Fruit fly (Drosophila melanogaster) whole organism, embryonic: ENCODE results near the gene CG10959.

Source experiments
- Atf-2 ChIP-seq: fragments of 200-800 bp; sonication (Bioruptor generic); optimal IDR thresholded peaks from 2 replicates; lab custom pipeline; 2016; ENCODE audit warnings: missing biosample characterization, missing genetic modification characterization
- B-H1 ChIP-seq: fragments of 200-800 bp; sonication (Bioruptor generic); IDR thresholded peaks from 3 replicates; pipeline ENCODE4 v1.3.6; 2022; ENCODE audit warnings: missing biosample characterization, missing genetic modification characterization
- CG10267 ChIP-seq: fragments of 200-800 bp; sonication (Bioruptor generic); optimal IDR thresholded peaks from 2 replicates; lab custom pipeline; 2018; ENCODE audit warnings: missing biosample characterization, mild to moderate bottlenecking, missing genetic modification characterization, moderate library complexity
- CG10274 ChIP-seq: fragments of 200-800 bp; sonication (Bioruptor generic); optimal IDR thresholded peaks from 3 replicates; lab custom pipeline; 2017; ENCODE audit warnings: missing biosample characterization, mild to moderate bottlenecking, missing genetic modification characterization
- CG10959 ChIP-seq: fragments of 200-800 bp; sonication (Bioruptor generic); IDR thresholded peaks from 2 replicates; pipeline ENCODE4 v1.3.6; 2022; ENCODE audit warnings: missing biosample characterization, missing genetic modification characterization
- CG11504 ChIP-seq: fragments of 200-800 bp; sonication (Bioruptor generic); optimal IDR thresholded peaks from 3 replicates; lab custom pipeline; 2019; ENCODE audit warnings: missing biosample characterization, mild to moderate bottlenecking, missing genetic modification characterization, moderate library complexity
- CG11695 ChIP-seq: fragments of 200-800 bp; sonication (Bioruptor generic); IDR thresholded peaks from 3 replicates; pipeline ENCODE4 v1.3.6; 2022; ENCODE audit warnings: missing biosample characterization, missing genetic modification characterization
- CG12104 ChIP-seq: fragments of 200-800 bp; sonication (Bioruptor generic); optimal IDR thresholded peaks from 3 replicates; lab custom pipeline; 2016; ENCODE audit warnings: missing biosample characterization, missing genetic modification characterization
- CG12155 ChIP-seq: fragments of 200-800 bp; sonication (Bioruptor generic); optimal IDR thresholded peaks from 3 replicates; lab custom pipeline; 2016; ENCODE audit warnings: missing biosample characterization, missing genetic modification characterization
- CG13287 ChIP-seq: fragments of 200-800 bp; sonication (Bioruptor generic); IDR thresholded peaks from 2 replicates; pipeline ENCODE4 v1.3.6; 2022; ENCODE audit warnings: missing biosample characterization, missing genetic modification characterization; ENCODE audit not compliant: partially characterized antibody
- CG13775 ChIP-seq: fragments of 200-800 bp; sonication (Bioruptor generic); optimal IDR thresholded peaks from 3 replicates; lab custom pipeline; 2017; ENCODE audit warnings: missing biosample characterization, mild to moderate bottlenecking, missing genetic modification characterization
- CG14860 ChIP-seq: fragments of 200-800 bp; sonication (Bioruptor generic); IDR thresholded peaks from 3 replicates; pipeline ENCODE4 v1.3.6; 2022; ENCODE audit warnings: missing biosample characterization, missing genetic modification characterization; ENCODE audit not compliant: partially characterized antibody
- CG15514 ChIP-seq: fragments of 200-800 bp; sonication (Bioruptor generic); optimal IDR thresholded peaks from 3 replicates; lab custom pipeline; 2017; ENCODE audit warnings: missing biosample characterization, missing genetic modification characterization, mild to moderate bottlenecking, moderate library complexity, missing genetic modification reagents
- CG16813 ChIP-seq: fragments of 200-800 bp; sonication (Bioruptor generic); IDR thresholded peaks from 3 replicates; pipeline ENCODE4 v1.3.6; 2022; ENCODE audit warnings: missing biosample characterization, missing genetic modification characterization; ENCODE audit not compliant: partially characterized antibody
- CG17802 ChIP-seq: fragments of 200-800 bp; sonication (Bioruptor generic); optimal IDR thresholded peaks from 2 replicates; lab custom pipeline; 2018; ENCODE audit warnings: missing biosample characterization, mild to moderate bottlenecking, missing genetic modification characterization, moderate library complexity
- CG2116 ChIP-seq: fragments of 200-800 bp; sonication (Bioruptor generic); optimal IDR thresholded peaks from 3 replicates; lab custom pipeline; 2018; ENCODE audit warnings: missing biosample characterization, mild to moderate bottlenecking, missing genetic modification characterization
- CG6791 ChIP-seq: fragments of 200-800 bp; sonication (Bioruptor generic); IDR thresholded peaks from 3 replicates; pipeline ENCODE4 v1.3.6; 2022; ENCODE audit warnings: missing biosample characterization, missing genetic modification characterization; ENCODE audit not compliant: partially characterized antibody
- CG7357 ChIP-seq: fragments of 200-800 bp; sonication (Bioruptor generic); IDR thresholded peaks from 3 replicates; pipeline ENCODE4 v1.3.6; 2022; ENCODE audit warnings: missing biosample characterization, missing genetic modification characterization
- CG8089 ChIP-seq: fragments of 200-800 bp; sonication (Bioruptor generic); optimal IDR thresholded peaks from 3 replicates; lab custom pipeline; 2016; ENCODE audit warnings: missing biosample characterization, missing genetic modification characterization
- CG8924 ChIP-seq: fragments of 200-800 bp; optimal IDR thresholded peaks from 3 replicates; lab custom pipeline; 2019; ENCODE audit warnings: missing biosample characterization, mild to moderate bottlenecking, missing genetic modification characterization, moderate library complexity
- CG9727 ChIP-seq: fragments of 200-800 bp; sonication (Bioruptor generic); optimal IDR thresholded peaks from 3 replicates; lab custom pipeline; 2017; ENCODE audit warnings: missing biosample characterization, mild to moderate bottlenecking, missing genetic modification characterization
- Doc3 ChIP-seq: fragments of 200-800 bp; sonication (Bioruptor generic); IDR thresholded peaks from 3 replicates; pipeline ENCODE4 v1.3.6; 2022; ENCODE audit warnings: missing biosample characterization, missing genetic modification characterization; ENCODE audit not compliant: partially characterized antibody
- Ets97D ChIP-seq: fragments of 200-800 bp; sonication (Bioruptor generic); optimal IDR thresholded peaks from 3 replicates; lab custom pipeline; 2016; ENCODE audit warnings: missing biosample characterization, missing genetic modification characterization
- HmgD ChIP-seq: fragments of 200-800 bp; sonication (Bioruptor generic); optimal IDR thresholded peaks from 3 replicates; lab custom pipeline; 2016; ENCODE audit warnings: missing biosample characterization, missing genetic modification characterization
- Hsf ChIP-seq: fragments of 200-800 bp; sonication (Bioruptor generic); optimal IDR thresholded peaks from 3 replicates; lab custom pipeline; 2016; ENCODE audit warnings: missing biosample characterization, missing genetic modification characterization
- Kr ChIP-seq: fragments of 200-800 bp; sonication (Bioruptor generic); optimal IDR thresholded peaks from 2 replicates; lab custom pipeline; 2017; ENCODE audit warnings: missing biosample characterization, mild to moderate bottlenecking, missing genetic modification characterization
- Nf-YB ChIP-seq: fragments of 200-800 bp; sonication (Bioruptor generic); optimal IDR thresholded peaks from 3 replicates; lab custom pipeline; 2019; ENCODE audit warnings: missing biosample characterization, mild to moderate bottlenecking, missing genetic modification characterization, moderate library complexity
- Pdp1 ChIP-seq, 2 experiments: fragments of 200-800 bp; sonication (Bioruptor generic); optimal IDR thresholded peaks; 3 replicates each; lab custom pipeline; 2016; ENCODE audit warnings: missing biosample characterization in 2 of 2, missing genetic modification characterization in 2 of 2, mild to moderate bottlenecking in 1 of 2, moderate library complexity in 1 of 2
- Sox102F ChIP-seq: fragments of 200-800 bp; sonication (Bioruptor generic); optimal IDR thresholded peaks from 2 replicates; lab custom pipeline; 2018; ENCODE audit warnings: missing biosample characterization, mild to moderate bottlenecking, missing genetic modification characterization, moderate library complexity
- Stat92E ChIP-seq, 3 experiments: fragments of >200 bp in 2 of 3; fragments of 200-800 bp in 1 of 3; sonication (Bioruptor generic) in 1 of 3; optimal IDR thresholded peaks; 2 replicates each; lab custom pipeline; 2017 to 2019; ENCODE audit warnings: missing biosample characterization in 3 of 3, missing genetic modification characterization in 3 of 3, mild to moderate bottlenecking in 1 of 3, moderate library complexity in 1 of 3
- Taf1 ChIP-seq: fragments of 200-800 bp; sonication (Bioruptor generic); IDR thresholded peaks from 2 replicates; pipeline ENCODE4 v1.3.6; 2022; ENCODE audit warnings: missing biosample characterization, missing genetic modification characterization
- Vsx1 ChIP-seq: fragments of 200-800 bp; sonication (Bioruptor generic); optimal IDR thresholded peaks from 2 replicates; lab custom pipeline; 2017; ENCODE audit warnings: missing biosample characterization, mild to moderate bottlenecking, missing genetic modification characterization, missing genetic modification reagents
- amos ChIP-seq: fragments of 200-800 bp; sonication (Bioruptor generic); IDR thresholded peaks from 2 replicates; pipeline ENCODE4 v1.3.6; 2022; ENCODE audit warnings: missing biosample characterization, missing genetic modification characterization; ENCODE audit not compliant: partially characterized antibody
- cas ChIP-seq: fragments of 200-800 bp; sonication (Bioruptor generic); IDR thresholded peaks from 2 replicates; pipeline ENCODE4 v1.3.6; 2022; ENCODE audit warnings: missing biosample characterization, missing genetic modification characterization
- ci ChIP-seq: fragments of 200-800 bp; sonication (Bioruptor generic); IDR thresholded peaks from 3 replicates; pipeline ENCODE4 v1.3.6; 2022; ENCODE audit warnings: missing biosample characterization, missing genetic modification characterization
- crc ChIP-seq: fragments of 200-800 bp; sonication (Bioruptor generic); optimal IDR thresholded peaks from 2 replicates; lab custom pipeline; 2016; ENCODE audit warnings: missing biosample characterization, missing genetic modification characterization
- crol ChIP-seq: fragments of 200-800 bp; sonication (Bioruptor generic); IDR thresholded peaks from 2 replicates; pipeline ENCODE4 v1.3.6; 2022; ENCODE audit warnings: missing biosample characterization, missing genetic modification characterization
- disco-r ChIP-seq: fragments of 200-800 bp; sonication (Bioruptor generic); optimal IDR thresholded peaks from 2 replicates; lab custom pipeline; 2016; ENCODE audit warnings: missing biosample characterization, missing genetic modification characterization
- exex ChIP-seq: fragments of 200-800 bp; sonication (Bioruptor generic); optimal IDR thresholded peaks from 4 replicates; lab custom pipeline; 2018; ENCODE audit warnings: missing biosample characterization, mild to moderate bottlenecking, missing genetic modification characterization, moderate library complexity
- h ChIP-seq: fragments of >200 bp; optimal IDR thresholded peaks from 2 replicates; lab custom pipeline; 2017
- lab ChIP-seq: fragments of 200-800 bp; sonication (Bioruptor generic); optimal IDR thresholded peaks from 3 replicates; lab custom pipeline; 2017; ENCODE audit warnings: missing biosample characterization, missing genetic modification characterization, mild to moderate bottlenecking, moderate library complexity, missing genetic modification reagents
- mam ChIP-seq: fragments of 200-800 bp; sonication (Bioruptor generic); optimal IDR thresholded peaks from 3 replicates; lab custom pipeline; 2016; ENCODE audit warnings: missing biosample characterization, missing genetic modification characterization
- pfk ChIP-seq: fragments of 200-800 bp; sonication (Bioruptor generic); optimal IDR thresholded peaks from 2 replicates; lab custom pipeline; 2018; ENCODE audit warnings: missing biosample characterization, mild to moderate bottlenecking, missing genetic modification characterization, moderate library complexity
- sima ChIP-seq: fragments of 200-800 bp; sonication (Bioruptor generic); optimal IDR thresholded peaks from 2 replicates; lab custom pipeline; 2016; ENCODE audit warnings: missing biosample characterization, missing genetic modification characterization
- stwl ChIP-seq: fragments of 200-800 bp; sonication (Bioruptor generic); optimal IDR thresholded peaks from 3 replicates; lab custom pipeline; 2018; ENCODE audit warnings: missing biosample characterization, mild to moderate bottlenecking, missing genetic modification characterization, moderate library complexity
- sug ChIP-seq: fragments of 200-800 bp; optimal IDR thresholded peaks from 2 replicates; lab custom pipeline; 2019; ENCODE audit warnings: missing biosample characterization, mild to moderate bottlenecking, missing genetic modification characterization, moderate library complexity
- unpg ChIP-seq: fragments of 200-800 bp; sonication (Bioruptor generic); optimal IDR thresholded peaks from 3 replicates; lab custom pipeline; 2018; ENCODE audit warnings: missing biosample characterization, mild to moderate bottlenecking, missing genetic modification characterization, moderate library complexity

CG10959 gene

dm6 chrX:8137285-8137684 lies 11.3 kb upstream of the CG10959 start:
- TF ChIP-seq CG16813 (GFP tag; lab: Robert Waterston, UW) (peak; percentile 17; the same call in 1 of the 3 replicates), Taf1 (GFP tag; lab: Robert Waterston, UW) (no peak), CG10959 (GFP tag; lab: Robert Waterston, UW) (no peak), CG13287 (peak; percentile 45; the same call in 1 of the 2 replicates), CG14860 (GFP tag; lab: Robert Waterston, UW) (0 out of 3 replicates have a peak, but pooled peaks have one; percentile 31), stwl (tag; lab: Kevin White, UChicago) (peak; percentile 98), CG6791 (GFP tag; lab: Robert Waterston, UW) (peak; percentile 45; the same call in 1 of the 3 replicates), amos (0 out of 2 replicates have a peak, but pooled peaks have one; percentile 10), CG8089 (no peak), cas (no peak), Doc3 (0 out of 3 replicates have a peak, but pooled peaks have one; percentile 26), CG10267 (tag; lab: Kevin White, UChicago) (peak; percentile 21)

- TF ChIP-seq Nf-YB: no peak
- TF ChIP-seq pfk (GFP tag; lab: Kevin White, UChicago): peak; percentile 92
- peak; percentile 2 for TF ChIP-seq sug (tag; lab: Kevin White, UChicago)
- TF ChIP-seq exex (tag; lab: Kevin White, UChicago): peak; percentile 73
- peak; percentile 42 for TF ChIP-seq Vsx1
- TF ChIP-seq CG17802: peak; percentile 28
- TF ChIP-seq Sox102F (GFP tag; lab: Kevin White, UChicago): no peak
- no peak for TF ChIP-seq Ets97D (GFP tag; lab: Kevin White, UChicago)
- no peak for TF ChIP-seq CG8924
- no peak for TF ChIP-seq h (lab: Kevin White, UChicago)
- TF ChIP-seq CG11695 (GFP tag; lab: Robert Waterston, UW): no peak
- TF ChIP-seq CG2116 (GFP tag; lab: Kevin White, UChicago): no peak
- TF ChIP-seq disco-r (GFP tag; lab: Kevin White, UChicago): no peak
- no peak for TF ChIP-seq crc (GFP tag; lab: Kevin White, UChicago)
- no peak for TF ChIP-seq CG11504 (tag; lab: Kevin White, UChicago)
- TF ChIP-seq CG12104 (GFP tag; lab: Kevin White, UChicago): no peak
- TF ChIP-seq B-H1: no peak
These were observed 7.9 kb upstream of the CG10959 start for dm6 chrX:8140707-8141106.

- TF ChIP-seq Hsf: peak; percentile 27
- peak; percentile 99 for TF ChIP-seq crol
- TF ChIP-seq stwl (tag; lab: Kevin White, UChicago): no peak
- TF ChIP-seq Atf-2: peak; percentile 5
- peak; percentile 8 for TF ChIP-seq CG12155 (GFP tag; lab: Kevin White, UChicago)
- no peak for TF ChIP-seq CG7357
- peak; percentile 42 for TF ChIP-seq CG9727 (GFP tag; lab: Kevin White, UChicago)
- peak; percentile 19 to 29 for TF ChIP-seq Pdp1 (GFP tag; optimal IDR thresholded peaks at IDR 0.05; lab: Kevin White, UChicago)
- TF ChIP-seq Kr: no peak
- no peak for TF ChIP-seq sima (GFP tag; lab: Kevin White, UChicago)
- TF ChIP-seq CG15514 (GFP tag; lab: Kevin White, UChicago): peak; percentile 19
- 0 out of 3 replicates have a peak, but pooled peaks have one; percentile 48 for TF ChIP-seq ci
- TF ChIP-seq unpg (GFP tag; lab: Kevin White, UChicago): peak; percentile 28
- TF ChIP-seq HmgD (GFP tag; lab: Kevin White, UChicago): peak; percentile 11
- no peak for TF ChIP-seq CG10274 (GFP tag; lab: Kevin White, UChicago)
- TF ChIP-seq CG13775 (GFP tag; lab: Kevin White, UChicago): peak; percentile 27
- TF ChIP-seq Stat92E (GFP tag; optimal IDR thresholded peaks at IDR 0.05; lab: Kevin White, UChicago): no peak
- peak; percentile 51 for TF ChIP-seq mam (GFP tag; lab: Kevin White, UChicago)
- TF ChIP-seq lab (GFP tag; lab: Kevin White, UChicago): peak; percentile 60
These were observed 7.1 kb upstream of the CG10959 start for dm6 chrX:8141353-8142066.
